Worm (Caenorhabditis elegans): Measurements from ENCODE around the gene ZK945.4.

DNA sequence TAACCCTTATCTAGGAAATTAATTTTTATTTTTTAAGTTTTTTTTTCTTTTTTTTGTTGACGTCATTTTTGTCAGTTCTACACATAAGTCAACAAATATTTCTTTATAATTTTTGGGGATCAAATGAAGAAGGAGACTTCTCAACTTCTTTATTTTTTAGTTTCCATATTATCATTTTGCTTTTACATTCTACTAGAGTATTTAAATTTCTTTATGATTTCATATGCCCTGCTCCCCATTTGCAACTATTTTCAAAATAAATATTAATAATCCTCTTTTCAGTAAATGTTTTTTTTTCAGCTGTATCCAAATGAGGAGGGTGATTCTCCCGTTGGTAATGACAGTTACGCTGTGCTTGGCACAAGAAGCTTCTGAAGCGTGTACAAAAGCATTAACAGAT lies 31.9 kb upstream of the ZK945.4 start, which contains the start of gene phg-1:
- TF ChIP-seq elt-1 (tag; optimal IDR thresholded peaks at IDR 0.05; ENCODE audit: borderline replicate concordance, insufficient read depth): no peak
- TF ChIP-seq nhr-28 (tag; optimal IDR thresholded peaks at IDR 0.05): no peak
- TF ChIP-seq unc-39 (tag; optimal IDR thresholded peaks at IDR 0.05): no peak
- no peak for TF ChIP-seq nhr-76 (tag; optimal IDR thresholded peaks at IDR 0.05)
- no peak for TF ChIP-seq pha-4 (tag; optimal IDR thresholded peaks at IDR 0.05)
- no peak for TF ChIP-seq ces-1 (GFP tag; optimal IDR thresholded peaks at IDR 0.05)
- TF ChIP-seq lin-13 (tag; optimal IDR thresholded peaks at IDR 0.05): no peak
- TF ChIP-seq lsy-2 (tag; optimal IDR thresholded peaks at IDR 0.05): no peak
- TF ChIP-seq unc-120 (tag; optimal IDR thresholded peaks at IDR 0.05; ENCODE audit: poor library complexity, severe bottlenecking): no peak
- no peak for TF ChIP-seq nhr-237 (tag; optimal IDR thresholded peaks at IDR 0.05)
- TF ChIP-seq M03D4.4 (tag; optimal IDR thresholded peaks at IDR 0.05): no peak
- TF ChIP-seq blmp-1 (tag; optimal IDR thresholded peaks at IDR 0.05): no peak
- TF ChIP-seq snpc-4 (tag; optimal IDR thresholded peaks at IDR 0.05): no peak
- no peak for TF ChIP-seq sptf-1 (tag; optimal IDR thresholded peaks at IDR 0.05)

All from whole organism, mixed stage, embryonic.